Worm (Caenorhabditis elegans): Measurements from ENCODE around the gene R01E6.2.

Gene R01E6.2

DNA sequence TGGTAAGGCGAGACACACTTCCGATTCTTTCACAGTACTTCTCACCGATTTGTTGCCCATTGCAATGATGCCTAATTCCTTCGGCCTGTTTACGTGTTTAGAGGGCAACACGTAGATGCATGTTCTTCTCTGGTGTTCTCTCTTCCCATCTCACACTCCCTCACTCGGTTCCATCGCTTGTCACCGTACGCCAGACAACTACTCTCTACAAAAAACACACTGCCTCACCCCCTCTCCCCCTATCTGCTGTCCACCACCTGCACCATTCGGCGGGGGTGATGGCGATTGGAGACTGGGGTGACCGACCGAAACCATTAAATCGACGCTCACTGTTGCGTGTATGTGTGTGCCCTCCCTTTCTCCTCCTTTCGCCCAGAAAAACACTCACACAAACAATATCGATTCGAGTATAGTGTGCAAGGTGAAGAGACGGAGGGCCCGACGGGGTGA, 17.6 kb upstream of the R01E6.2 start (continued):
- TF ChIP-seq lin-11 (tag; optimal IDR thresholded peaks at IDR 0.05) (no peak), hlh-15 (tag; optimal IDR thresholded peaks at IDR 0.05) (no peak), rnt-1 (tag; optimal IDR thresholded peaks at IDR 0.05) (peak; percentile 57), ceh-45 (GFP tag; IDR thresholded peaks at IDR 0.05) (no peak), ztf-16 (tag; optimal IDR thresholded peaks at IDR 0.05) (no peak), ceh-34 (tag; optimal IDR thresholded peaks at IDR 0.05) (peak; percentile 43), ttx-3 (tag; optimal IDR thresholded peaks at IDR 0.05) (no peak), ceh-2 (tag; optimal IDR thresholded peaks at IDR 0.05) (peak; percentile 37), sox-4 (tag; optimal IDR thresholded peaks at IDR 0.05) (peak; percentile 25), T23F11.4 (GFP tag; optimal IDR thresholded peaks at IDR 0.05) (peak; percentile 54), ceh-22 (tag; optimal IDR thresholded peaks at IDR 0.05) (peak; percentile 52), ceh-6 (GFP tag; optimal IDR thresholded peaks at IDR 0.05) (peak; percentile 44), npax-4 (tag; optimal IDR thresholded peaks at IDR 0.05) (no peak), dve-1 (tag; optimal IDR thresholded peaks at IDR 0.05) (no peak), eyg-1 (tag; optimal IDR thresholded peaks at IDR 0.05) (peak; percentile 16), F13H6.1 (tag; optimal IDR thresholded peaks at IDR 0.05) (peak; percentile 23), fkh-10 (GFP tag; optimal IDR thresholded peaks at IDR 0.05) (no peak), ceh-31 (tag; optimal IDR thresholded peaks at IDR 0.05) (peak; percentile 73), lim-6 (tag; optimal IDR thresholded peaks at IDR 0.05) (no peak), ceh-9 (tag; optimal IDR thresholded peaks at IDR 0.05) (no peak), unc-55 (GFP tag; optimal IDR thresholded peaks at IDR 0.05) (no peak), nfya-1 (tag; optimal IDR thresholded peaks at IDR 0.05) (peak; percentile 70), hlh-6 (tag; optimal IDR thresholded peaks at IDR 0.05) (peak; percentile 70), elt-2 (tag; optimal IDR thresholded peaks at IDR 0.05) (peak; percentile 20), fkh-6 (tag; optimal IDR thresholded peaks at IDR 0.05) (no peak), pqm-1 (tag; optimal IDR thresholded peaks at IDR 0.05) (no peak), pros-1 (tag; optimal IDR thresholded peaks at IDR 0.05) (peak; percentile 52), tbx-2 (tag; optimal IDR thresholded peaks at IDR 0.05) (peak; percentile 86), ceh-18 (tag; optimal IDR thresholded peaks at IDR 0.05) (peak; percentile 61), ceh-14 (tag; optimal IDR thresholded peaks at IDR 0.05) (peak; percentile 2), unc-3 (GFP tag; conservative IDR thresholded peaks at IDR 0.05) (no peak), unc-3 (tag; optimal IDR thresholded peaks at IDR 0.05) (no peak), ceh-24 (tag; optimal IDR thresholded peaks at IDR 0.05) (no peak), hlh-30 (tag; optimal IDR thresholded peaks at IDR 0.05; ENCODE audit: insufficient read depth) (peak; percentile 46), hlh-13 (GFP tag; optimal IDR thresholded peaks at IDR 0.05) (no peak), nhr-11 (tag; optimal IDR thresholded peaks at IDR 0.05) (no peak), C08G9.2 (tag; optimal IDR thresholded peaks at IDR 0.05) (peak; percentile 27), K02D7.2 (tag; optimal IDR thresholded peaks at IDR 0.05) (no peak), Y22D7AL.16 (tag; optimal IDR thresholded peaks at IDR 0.05) (no peak), sox-2 (GFP tag; IDR thresholded peaks at IDR 0.05) (no peak; the same call in 1 of the 2 replicates), pha-4 (tag; optimal IDR thresholded peaks at IDR 0.05) (no peak), madf-2 (tag; optimal IDR thresholded peaks at IDR 0.05) (peak; percentile 34), ceh-30 (tag; optimal IDR thresholded peaks at IDR 0.05) (no peak), unc-86 (tag; optimal IDR thresholded peaks at IDR 0.05) (no peak), ceh-48 (tag; optimal IDR thresholded peaks at IDR 0.05) (peak; percentile 55)

DNA sequence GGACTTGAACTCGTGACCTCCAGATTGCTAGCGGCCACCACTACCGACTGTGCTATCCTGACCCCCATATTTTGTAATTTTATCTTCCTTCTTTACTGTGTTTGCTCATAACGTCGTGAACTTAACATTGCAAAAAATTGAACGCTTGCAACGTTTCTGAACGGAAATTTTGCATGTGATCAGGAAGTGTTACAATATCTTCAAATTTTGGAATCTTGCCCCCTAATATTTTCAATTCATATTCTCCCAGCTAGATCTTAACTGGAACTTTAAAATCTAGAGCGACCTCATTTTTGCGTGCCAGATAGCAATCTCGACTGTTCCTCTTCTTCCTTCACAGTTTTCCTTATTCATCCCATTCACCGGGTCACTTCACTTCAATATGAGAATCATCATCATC, 15.5 kb upstream of the R01E6.2 start, which contains the start of gene F54B11.10:
F54B11.10 (plus strand) TSS at position 301 of the 400 bp plus-strand sequence.
- TF ChIP-seq tbx-7 (tag; optimal IDR thresholded peaks at IDR 0.05) = no peak
- no peak for TF ChIP-seq unc-42 (tag; optimal IDR thresholded peaks at IDR 0.05)
- no peak for TF ChIP-seq nfya-1 (tag; optimal IDR thresholded peaks at IDR 0.05)
- TF ChIP-seq unc-86 (tag; optimal IDR thresholded peaks at IDR 0.05) = no peak
- TF ChIP-seq pat-9 (tag; optimal IDR thresholded peaks at IDR 0.05) = no peak
- no peak for TF ChIP-seq mec-3 (tag; optimal IDR thresholded peaks at IDR 0.05; ENCODE audit: borderline replicate concordance)
- no peak for TF ChIP-seq K09A11.1 (tag; optimal IDR thresholded peaks at IDR 0.05; ENCODE audit: insufficient read depth)
- no peak for TF ChIP-seq ref-2 (tag; optimal IDR thresholded peaks at IDR 0.05)
- no peak for TF ChIP-seq nhr-11 (tag; optimal IDR thresholded peaks at IDR 0.05)
